Worm (Caenorhabditis elegans) whole organism, L3 larva: Measurements from ENCODE around the gene C51E3.9.

Source experiments
- R02D3.7 ChIP-seq: fragments of 150-350 bp; optimal IDR thresholded peaks from 2 replicates; lab custom pipeline; 2014; ENCODE audit warnings: missing biosample characterization, missing genetic modification characterization
- ZK546.5 ChIP-seq: sonication (generic microtip); optimal IDR thresholded peaks from 2 replicates; lab custom pipeline; 2017; ENCODE audit warnings: missing biosample characterization, missing genetic modification characterization
- ama-1 ChIP-seq: fragments of 150-350 bp; optimal IDR thresholded peaks from 2 replicates; lab custom pipeline; 2018
- ceh-16 ChIP-seq: sonication (generic microtip); optimal IDR thresholded peaks from 2 replicates; lab custom pipeline; 2017; ENCODE audit warnings: missing biosample characterization, missing genetic modification characterization
- ceh-9 ChIP-seq: sonication (generic microtip); optimal IDR thresholded peaks from 2 replicates; lab custom pipeline; 2018; ENCODE audit warnings: missing biosample characterization, missing genetic modification characterization
- daf-12 ChIP-seq: fragments of 150-350 bp; optimal IDR thresholded peaks from 2 replicates; lab custom pipeline; 2014; ENCODE audit warnings: missing biosample characterization, missing genetic modification reagents, missing genetic modification characterization
- elt-1 ChIP-seq: fragments of 150-350 bp; optimal IDR thresholded peaks from 2 replicates; lab custom pipeline; 2014; ENCODE audit warnings: missing biosample characterization, missing genetic modification characterization
- elt-2 ChIP-seq: sonication (generic microtip); optimal IDR thresholded peaks from 2 replicates; lab custom pipeline; 2016; ENCODE audit warnings: missing genetic modification reagents, mild to moderate bottlenecking, missing genetic modification characterization, missing compliant biosample characterization
- elt-3 ChIP-seq, 3 experiments: fragments of 150-350 bp in 1 of 3; sonication (generic microtip) in 2 of 3; optimal IDR thresholded peaks; 2 replicates in 2 of 3; 4 replicates in 1 of 3; lab custom pipeline; 2014 to 2017; ENCODE audit warnings: missing biosample characterization in 3 of 3, missing genetic modification characterization in 3 of 3
- eor-1 ChIP-seq, 2 experiments: fragments of 150-350 bp; optimal IDR thresholded peaks; 2 replicates each; lab custom pipeline; 2014 to 2018; ENCODE audit warnings: missing biosample characterization in 2 of 2, missing genetic modification characterization in 2 of 2
- fkh-10 ChIP-seq: sonication (generic microtip); optimal IDR thresholded peaks from 2 replicates; lab custom pipeline; 2017; ENCODE audit warnings: missing biosample characterization, missing genetic modification reagents, missing genetic modification characterization
- fkh-2 ChIP-seq: fragments of 150-350 bp; optimal IDR thresholded peaks from 2 replicates; lab custom pipeline; 2014; ENCODE audit warnings: missing biosample characterization, missing genetic modification reagents, missing genetic modification characterization
- fos-1 ChIP-seq: fragments of 150-350 bp; optimal IDR thresholded peaks from 2 replicates; lab custom pipeline; 2014; ENCODE audit warnings: missing biosample characterization, missing genetic modification characterization
- hmg-11 ChIP-seq: sonication (generic microtip); optimal IDR thresholded peaks from 2 replicates; lab custom pipeline; 2016; ENCODE audit warnings: missing genetic modification characterization, missing compliant biosample characterization
- jun-1 ChIP-seq: fragments of 150-350 bp; optimal IDR thresholded peaks from 2 replicates; lab custom pipeline; 2014; ENCODE audit warnings: missing biosample characterization, missing genetic modification reagents, missing genetic modification characterization
- lin-15B ChIP-seq: fragments of 150-350 bp; optimal IDR thresholded peaks from 2 replicates; lab custom pipeline; 2014; ENCODE audit warnings: missing biosample characterization, missing genetic modification characterization
- lin-39 ChIP-seq: fragments of 150-350 bp; optimal IDR thresholded peaks from 2 replicates; lab custom pipeline; 2018; ENCODE audit warnings: missing biosample characterization, missing genetic modification reagents, missing genetic modification characterization
- mdl-1 ChIP-seq: fragments of 150-350 bp; optimal IDR thresholded peaks from 2 replicates; lab custom pipeline; 2014; ENCODE audit warnings: missing biosample characterization, missing genetic modification characterization
- nfya-1 ChIP-seq: sonication (generic microtip); optimal IDR thresholded peaks from 2 replicates; lab custom pipeline; 2017; ENCODE audit warnings: missing genetic modification characterization, mild to moderate bottlenecking, missing compliant biosample characterization, antibody characterized with exemption, moderate library complexity; ENCODE audit not compliant: insufficient read depth
- nhr-11 ChIP-seq: fragments of 150-350 bp; optimal IDR thresholded peaks from 2 replicates; lab custom pipeline; 2014; ENCODE audit warnings: missing biosample characterization, missing genetic modification characterization
- nhr-12 ChIP-seq: fragments of 150-350 bp; optimal IDR thresholded peaks from 2 replicates; lab custom pipeline; 2014; ENCODE audit warnings: missing biosample characterization, missing genetic modification characterization
- nhr-23 ChIP-seq: fragments of 150-350 bp; optimal IDR thresholded peaks from 2 replicates; lab custom pipeline; 2014; ENCODE audit warnings: missing biosample characterization, missing genetic modification reagents, missing genetic modification characterization
- nhr-237 ChIP-seq: fragments of 150-350 bp; optimal IDR thresholded peaks from 2 replicates; lab custom pipeline; 2014; ENCODE audit warnings: missing biosample characterization, missing genetic modification characterization
- nhr-25 ChIP-seq: sonication (generic microtip); optimal IDR thresholded peaks from 2 replicates; lab custom pipeline; 2017; ENCODE audit warnings: missing biosample characterization, missing genetic modification characterization
- nhr-43 ChIP-seq: sonication (generic microtip); optimal IDR thresholded peaks from 2 replicates; lab custom pipeline; 2016; ENCODE audit warnings: mild to moderate bottlenecking, missing genetic modification characterization, missing compliant biosample characterization; ENCODE audit not compliant: poor library complexity, severe bottlenecking
- nhr-76 ChIP-seq: fragments of 150-350 bp; sonication (generic microtip); optimal IDR thresholded peaks from 5 replicates; lab custom pipeline; 2014; ENCODE audit warnings: missing biosample characterization, missing genetic modification characterization
- pha-4 ChIP-seq: fragments of 150-350 bp; optimal IDR thresholded peaks from 2 replicates; lab custom pipeline; 2014; ENCODE audit warnings: missing biosample characterization, missing genetic modification reagents, missing genetic modification characterization
- pqm-1 ChIP-seq: fragments of 150-350 bp; optimal IDR thresholded peaks from 2 replicates; lab custom pipeline; 2017; ENCODE audit warnings: missing biosample characterization, missing genetic modification characterization, inconsistent platforms
- sea-2 ChIP-seq: fragments of 150-350 bp; sonication (generic microtip); optimal IDR thresholded peaks from 4 replicates; lab custom pipeline; 2014; ENCODE audit warnings: missing biosample characterization, missing genetic modification reagents, missing genetic modification characterization
- skn-1 ChIP-seq: fragments of 150-350 bp; optimal IDR thresholded peaks from 2 replicates; lab custom pipeline; 2014; ENCODE audit warnings: missing biosample characterization, missing genetic modification characterization
- snpc-4 ChIP-seq: fragments of 150-350 bp; optimal IDR thresholded peaks from 2 replicates; lab custom pipeline; 2014; ENCODE audit warnings: missing biosample characterization, missing genetic modification characterization
- tbx-2 ChIP-seq: sonication (generic microtip); optimal IDR thresholded peaks from 2 replicates; lab custom pipeline; 2016; ENCODE audit warnings: mild to moderate bottlenecking, missing genetic modification characterization, missing compliant biosample characterization
- unc-62 ChIP-seq: fragments of 150-350 bp; sonication (generic microtip); optimal IDR thresholded peaks from 4 replicates; lab custom pipeline; 2014; ENCODE audit warnings: missing biosample characterization, missing genetic modification reagents, missing genetic modification characterization
- ztf-11 ChIP-seq: fragments of 150-350 bp; optimal IDR thresholded peaks from 2 replicates; lab custom pipeline; 2014; ENCODE audit warnings: missing biosample characterization, missing genetic modification characterization
- ztf-4 ChIP-seq: fragments of 150-350 bp; optimal IDR thresholded peaks from 2 replicates; lab custom pipeline; 2014; ENCODE audit warnings: missing biosample characterization, missing genetic modification characterization

The C51E3.9 gene

ce11 chrV:10178166-10178565, 32.4 kb downstream of the C51E3.9 start:
- no peak for TF ChIP-seq ama-1 (lab: Kevin White, UChicago)
- TF ChIP-seq nhr-23 (tag; lab: Kevin White, UChicago), result peak; percentile 42
- peak; percentile 72 for TF ChIP-seq lin-15B (tag; lab: Kevin White, UChicago)
- no peak for TF ChIP-seq fkh-2 (tag; lab: Kevin White, UChicago)
- TF ChIP-seq eor-1 (tag; optimal IDR thresholded peaks at IDR 0.05; lab: Kevin White, UChicago), result no peak
- TF ChIP-seq snpc-4 (tag; lab: Kevin White, UChicago), result peak; percentile 45
- peak; percentile 85 for TF ChIP-seq nhr-25 (tag; lab: Kevin White, UChicago)
- no peak for TF ChIP-seq fkh-10 (GFP tag; lab: Kevin White, UChicago)
- TF ChIP-seq ztf-4 (tag; lab: Kevin White, UChicago), result no peak
- TF ChIP-seq nfya-1 (tag; lab: Kevin White, UChicago), result peak; percentile 45
- no peak for TF ChIP-seq ceh-9 (tag; lab: Kevin White, UChicago)
- TF ChIP-seq nhr-43 (tag; lab: Kevin White, UChicago), result peak; percentile 66
- TF ChIP-seq jun-1, result peak; percentile 10
- TF ChIP-seq hmg-11, result no peak
- TF ChIP-seq R02D3.7, result no peak
- no peak for TF ChIP-seq ztf-11
- TF ChIP-seq mdl-1 (tag; lab: Kevin White, UChicago), result no peak
- TF ChIP-seq pqm-1 (tag; lab: Kevin White, UChicago), result peak; percentile 9
- peak; percentile 73 for TF ChIP-seq pha-4
- TF ChIP-seq elt-2 (tag; lab: Kevin White, UChicago), result peak; percentile 14
- no peak for TF ChIP-seq fos-1 (tag; lab: Kevin White, UChicago)
- TF ChIP-seq ZK546.5 (tag; lab: Kevin White, UChicago), result no peak
- peak; percentile 69 for TF ChIP-seq skn-1 (tag; lab: Kevin White, UChicago)
- TF ChIP-seq ceh-16, result no peak
- TF ChIP-seq nhr-237 (tag; lab: Kevin White, UChicago), result no peak

ce11 chrV:10179235-10179634, 33.5 kb downstream of the C51E3.9 start, which contains the start of gene cul-5:
Gene cul-5 (plus strand): TSS chrV:10179535.
- TF ChIP-seq nfya-1 (tag; lab: Kevin White, UChicago), result no peak
- TF ChIP-seq lin-39 (tag; lab: Kevin White, UChicago), result no peak
- no peak for TF ChIP-seq daf-12 (tag; lab: Kevin White, UChicago)
- no peak for TF ChIP-seq R02D3.7
- TF ChIP-seq mdl-1 (tag; lab: Kevin White, UChicago), result no peak
- no peak for TF ChIP-seq nhr-12 (tag; lab: Kevin White, UChicago)
- no peak for TF ChIP-seq ztf-4 (tag; lab: Kevin White, UChicago)
- TF ChIP-seq pqm-1 (tag; lab: Kevin White, UChicago), result peak; percentile 35
- TF ChIP-seq nhr-11 (tag; lab: Kevin White, UChicago), result no peak
- peak; percentile 29 for TF ChIP-seq pha-4
- TF ChIP-seq sea-2 (GFP tag; lab: Kevin White, UChicago), result no peak
- peak; percentile 28 for TF ChIP-seq elt-2 (tag; lab: Kevin White, UChicago)
- TF ChIP-seq, all 47 proteins: peak for 3

- TF ChIP-seq skn-1 (tag; lab: Kevin White, UChicago) (no peak), unc-62 (no peak), ceh-9 (tag; lab: Kevin White, UChicago) (no peak), elt-1 (tag; lab: Kevin White, UChicago) (no peak)
These were observed 37.2 kb downstream of the C51E3.9 start, which contains the start of gene ZK856.4 for ce11 chrV:10182984-10183383. Gene ZK856.4 (plus strand): TSS chrV:10183284.

- no peak for TF ChIP-seq nhr-25 (tag; lab: Kevin White, UChicago)
These were observed 38.1 kb downstream of the C51E3.9 start for ce11 chrV:10183810-10184209.

- TF ChIP-seq pha-4, result no peak
- TF ChIP-seq eor-1 (tag; optimal IDR thresholded peaks at IDR 0.05; lab: Kevin White, UChicago), result no peak
- no peak for TF ChIP-seq sea-2 (GFP tag; lab: Kevin White, UChicago)
- TF ChIP-seq tbx-2, result no peak
- no peak for TF ChIP-seq nfya-1 (tag; lab: Kevin White, UChicago)
- no peak for TF ChIP-seq nhr-76 (tag; lab: Kevin White, UChicago)
- TF ChIP-seq fkh-10 (GFP tag; lab: Kevin White, UChicago), result no peak
- TF ChIP-seq hmg-11, result no peak
- no peak for TF ChIP-seq elt-3 (tag; optimal IDR thresholded peaks at IDR 0.05; lab: Kevin White, UChicago)
These were observed 40.0 kb downstream of the C51E3.9 start, which contains the start of gene ZK856.18 for ce11 chrV:10185719-10186118. Gene ZK856.18 (minus strand): TSS chrV:10186007.
